Fruit fly (Drosophila melanogaster) whole organism, pupa: ENCODE data around the gene lectin-29Ca.

Source experiments
- CG10348 ChIP-seq: fragments of 200-800 bp; sonication (Bioruptor generic); IDR thresholded peaks from 2 replicates; pipeline ENCODE4 v1.3.6; 2022; ENCODE audit warnings: missing biosample characterization, missing genetic modification characterization
- CG12605 ChIP-seq: fragments of 200-800 bp; sonication (Bioruptor generic); IDR thresholded peaks from 2 replicates; pipeline ENCODE4 v1.3.6; 2022; ENCODE audit warnings: missing biosample characterization, missing genetic modification characterization
- CG13204 ChIP-seq: fragments of 200-800 bp; sonication (Bioruptor generic); optimal IDR thresholded peaks from 2 replicates; lab custom pipeline; 2018; ENCODE audit warnings: missing biosample characterization, mild to moderate bottlenecking, missing genetic modification characterization, moderate library complexity
- CG14655 ChIP-seq: fragments of 200-800 bp; sonication (Bioruptor generic); optimal IDR thresholded peaks from 3 replicates; lab custom pipeline; 2017; ENCODE audit warnings: mild to moderate bottlenecking, missing biosample characterization, missing genetic modification reagents, missing genetic modification characterization
- CG15710 ChIP-seq: fragments of 200-800 bp; sonication (Bioruptor generic); optimal IDR thresholded peaks from 2 replicates; lab custom pipeline; 2018; ENCODE audit warnings: missing biosample characterization, mild to moderate bottlenecking, missing genetic modification characterization, moderate library complexity
- CG17806 ChIP-seq: fragments of 200-800 bp; sonication (Bioruptor generic); optimal IDR thresholded peaks from 2 replicates; lab custom pipeline; 2018; ENCODE audit warnings: missing biosample characterization, mild to moderate bottlenecking, missing genetic modification characterization, moderate library complexity
- CG32121 ChIP-seq: fragments of 200-800 bp; sonication (Bioruptor generic); IDR thresholded peaks from 2 replicates; pipeline ENCODE4 v1.3.6; 2022; ENCODE audit warnings: missing biosample characterization, missing genetic modification characterization
- CG34367 ChIP-seq: fragments of 200-800 bp; sonication (Bioruptor generic); optimal IDR thresholded peaks from 2 replicates; lab custom pipeline; 2018; ENCODE audit warnings: missing biosample characterization, mild to moderate bottlenecking, missing genetic modification characterization
- CG4496 ChIP-seq: fragments of 200-800 bp; sonication (Bioruptor generic); IDR thresholded peaks from 3 replicates; pipeline ENCODE4 v1.3.6; 2022; ENCODE audit warnings: missing biosample characterization, missing genetic modification characterization
- CG8159 ChIP-seq: fragments of 200-800 bp; sonication (Bioruptor generic); optimal IDR thresholded peaks from 3 replicates; lab custom pipeline; 2018; ENCODE audit warnings: missing biosample characterization, mild to moderate bottlenecking, missing genetic modification characterization, moderate library complexity
- CG8301 ChIP-seq: fragments of 200-800 bp; sonication (Bioruptor generic); optimal IDR thresholded peaks from 2 replicates; lab custom pipeline; 2018; ENCODE audit warnings: missing biosample characterization, mild to moderate bottlenecking, missing genetic modification characterization
- CG9948 ChIP-seq: fragments of 200-800 bp; sonication (Bioruptor generic); optimal IDR thresholded peaks from 2 replicates; lab custom pipeline; 2018; ENCODE audit warnings: missing biosample characterization, mild to moderate bottlenecking, missing genetic modification characterization, moderate library complexity
- D1 ChIP-seq: fragments of 200-800 bp; sonication (Bioruptor generic); optimal IDR thresholded peaks from 2 replicates; lab custom pipeline; 2018; ENCODE audit warnings: missing biosample characterization, mild to moderate bottlenecking, missing genetic modification characterization, moderate library complexity
- EcR ChIP-seq: fragments of 200-800 bp; sonication (Bioruptor generic); optimal IDR thresholded peaks from 3 replicates; lab custom pipeline; 2019; ENCODE audit warnings: missing biosample characterization, missing genetic modification characterization, mild to moderate bottlenecking, moderate library complexity, missing genetic modification reagents
- Ets98B ChIP-seq: fragments of 200-800 bp; sonication (Bioruptor generic); IDR thresholded peaks from 2 replicates; pipeline ENCODE4 v1.3.6; 2022; ENCODE audit warnings: missing biosample characterization, missing genetic modification characterization
- Pif1A ChIP-seq: fragments of 200-800 bp; sonication (Bioruptor generic); optimal IDR thresholded peaks from 3 replicates; lab custom pipeline; 2016; ENCODE audit warnings: missing biosample characterization, missing genetic modification characterization
- Pif1B ChIP-seq: fragments of 200-800 bp; sonication (Bioruptor generic); optimal IDR thresholded peaks from 3 replicates; lab custom pipeline; 2016; ENCODE audit warnings: missing biosample characterization, missing genetic modification characterization
- Snoo ChIP-seq: fragments of 200-800 bp; sonication (Bioruptor generic); optimal IDR thresholded peaks from 3 replicates; lab custom pipeline; 2017; ENCODE audit warnings: missing biosample characterization, mild to moderate bottlenecking, missing genetic modification characterization, inconsistent platforms
- fd96Ca ChIP-seq: fragments of 200-800 bp; sonication (Bioruptor generic); IDR thresholded peaks from 3 replicates; pipeline ENCODE4 v1.3.6; 2022; ENCODE audit warnings: missing biosample characterization, missing genetic modification characterization
- gl ChIP-seq: fragments of 200-800 bp; sonication (Bioruptor generic); optimal IDR thresholded peaks from 2 replicates; lab custom pipeline; 2018; ENCODE audit warnings: missing biosample characterization, mild to moderate bottlenecking, missing genetic modification characterization
- rn ChIP-seq: fragments of 200-800 bp; sonication (Bioruptor generic); IDR thresholded peaks from 2 replicates; pipeline ENCODE4 v1.3.6; 2022; ENCODE audit warnings: missing biosample characterization, missing genetic modification characterization

The lectin-29Ca gene

dm6 chr2L:8361204-8361952 lies 32.7 kb downstream of the lectin-29Ca start:
- TF ChIP-seq fd96Ca (GFP tag; lab: Robert Waterston, UW) (no peak), Pif1A (GFP tag; lab: Kevin White, UChicago) (peak; percentile 46), Ets98B (GFP tag; lab: Robert Waterston, UW) (no peak), CG15710 (peak; percentile 64), Pif1B (no peak), EcR (GFP tag; lab: Kevin White, UChicago) (no peak), CG9948 (tag; lab: Kevin White, UChicago) (peak; percentile 57), CG8159 (tag; lab: Kevin White, UChicago) (peak; percentile 56), Snoo (peak; percentile 30), CG14655 (peak; percentile 67), CG10348 (no peak), rn (GFP tag; lab: Robert Waterston, UW) (no peak), CG32121 (no peak), D1 (tag; lab: Kevin White, UChicago) (peak; percentile 7), CG17806 (tag; lab: Kevin White, UChicago) (peak; percentile 38), CG34367 (peak; percentile 37), CG8301 (tag; lab: Kevin White, UChicago) (peak; percentile 59), CG13204 (no peak), CG12605 (GFP tag; lab: Robert Waterston, UW) (no peak), gl (no peak), CG4496 (GFP tag; lab: Robert Waterston, UW) (peak; percentile 40; the same call in 1 of the 3 replicates)

dm6 chr2L:8355419-8355818 lies 38.7 kb downstream of the lectin-29Ca start:
- TF ChIP-seq CG9948 (tag; lab: Kevin White, UChicago) = no peak
- no peak for TF ChIP-seq gl
- no peak for TF ChIP-seq Ets98B (GFP tag; lab: Robert Waterston, UW)
- no peak for TF ChIP-seq Pif1A (GFP tag; lab: Kevin White, UChicago)
- no peak for TF ChIP-seq CG8159 (tag; lab: Kevin White, UChicago)
- TF ChIP-seq EcR (GFP tag; lab: Kevin White, UChicago) = no peak
- no peak for TF ChIP-seq CG34367
- no peak for TF ChIP-seq Pif1B
- TF ChIP-seq CG10348 = no peak
- no peak for TF ChIP-seq CG17806 (tag; lab: Kevin White, UChicago)
- TF ChIP-seq CG13204 = no peak
- TF ChIP-seq, all 21 proteins: peak for 0

dm6 chr2L:8351864-8352263 lies 42.2 kb downstream of the lectin-29Ca start, which contains the start of gene Mur29B:
Mur29B (plus strand) TSS chr2L:8352187.
- no peak for TF ChIP-seq CG17806 (tag; lab: Kevin White, UChicago)
- TF ChIP-seq CG14655 = no peak
- no peak for TF ChIP-seq Pif1B
- no peak for TF ChIP-seq CG9948 (tag; lab: Kevin White, UChicago)
- no peak for TF ChIP-seq CG4496 (GFP tag; lab: Robert Waterston, UW)
- TF ChIP-seq Snoo = no peak
- TF ChIP-seq CG15710 = no peak
- TF ChIP-seq CG8159 (tag; lab: Kevin White, UChicago) = no peak
- TF ChIP-seq CG34367 = no peak
- no peak for TF ChIP-seq CG12605 (GFP tag; lab: Robert Waterston, UW)
- no peak for TF ChIP-seq fd96Ca (GFP tag; lab: Robert Waterston, UW)
- no peak for TF ChIP-seq CG8301 (tag; lab: Kevin White, UChicago)
- no peak for TF ChIP-seq Pif1A (GFP tag; lab: Kevin White, UChicago)
- no peak for TF ChIP-seq EcR (GFP tag; lab: Kevin White, UChicago)
- TF ChIP-seq Ets98B (GFP tag; lab: Robert Waterston, UW) = no peak
- TF ChIP-seq, all 21 proteins: peak for 0

- TF ChIP-seq CG14655 = no peak
- TF ChIP-seq Pif1B = no peak
- no peak for TF ChIP-seq CG12605 (GFP tag; lab: Robert Waterston, UW)
- no peak for TF ChIP-seq CG34367
- TF ChIP-seq CG8159 (tag; lab: Kevin White, UChicago) = no peak
Measured at dm6 chr2L:8351333-8351732, 42.7 kb downstream of the lectin-29Ca start.

dm6 chr2L:8350560-8351171 lies 43.4 kb downstream of the lectin-29Ca start:
- TF ChIP-seq D1 (tag; lab: Kevin White, UChicago) = no peak

dm6 chr2L:8346260-8346659 lies 47.8 kb downstream of the lectin-29Ca start, which contains the start of gene CG7778:
CG7778 (plus strand) TSS chr2L:8346620.
- TF ChIP-seq CG34367 (no peak), CG8301 (tag; lab: Kevin White, UChicago) (no peak), EcR (GFP tag; lab: Kevin White, UChicago) (no peak), CG9948 (tag; lab: Kevin White, UChicago) (no peak), CG10348 (no peak), CG14655 (no peak), CG4496 (GFP tag; lab: Robert Waterston, UW) (no peak), gl (no peak), CG17806 (tag; lab: Kevin White, UChicago) (no peak), Snoo (no peak), CG15710 (no peak), CG8159 (tag; lab: Kevin White, UChicago) (no peak), CG13204 (no peak), Ets98B (GFP tag; lab: Robert Waterston, UW) (no peak), fd96Ca (GFP tag; lab: Robert Waterston, UW) (no peak), Pif1A (GFP tag; lab: Kevin White, UChicago) (no peak), Pif1B (no peak), CG32121 (no peak), CG12605 (GFP tag; lab: Robert Waterston, UW) (no peak)
